Worm (Caenorhabditis elegans): Measurements from ENCODE around the gene cyp-37A1.
A peak's percentile ranks its signal among the peaks of the same experiment; 100 is the strongest.

The cyp-37A1 gene

ce11 chrII:14049097-14049496, 32.3 kb upstream of the cyp-37A1 start:
- TF ChIP-seq elt-1 (tag; optimal IDR thresholded peaks at IDR 0.05; ENCODE audit: borderline replicate concordance, insufficient read depth) = peak; percentile 30
- peak; percentile 65 for TF ChIP-seq unc-120 (tag; optimal IDR thresholded peaks at IDR 0.05; ENCODE audit: poor library complexity, severe bottlenecking)
- TF ChIP-seq hlh-1 (tag; optimal IDR thresholded peaks at IDR 0.05) = peak; percentile 90
- TF ChIP-seq ham-2 (GFP tag; optimal IDR thresholded peaks at IDR 0.05) = peak; percentile 30
- TF ChIP-seq mep-1 (tag; optimal IDR thresholded peaks at IDR 0.05) = no peak
- TF ChIP-seq unc-62 (GFP tag; optimal IDR thresholded peaks at IDR 0.05) = peak; percentile 68
- TF ChIP-seq ceh-43 (GFP tag; optimal IDR thresholded peaks at IDR 0.05) = no peak

ce11 chrII:14046491-14046890, 29.7 kb upstream of the cyp-37A1 start:
- TF ChIP-seq hlh-1 (tag; optimal IDR thresholded peaks at IDR 0.05) = peak; percentile 5
- no peak for TF ChIP-seq zip-8 (tag; optimal IDR thresholded peaks at IDR 0.05)
- peak; percentile 33 for TF ChIP-seq blmp-1 (tag; optimal IDR thresholded peaks at IDR 0.05)

ce11 chrII:14045934-14046470, 29.2 kb upstream of the cyp-37A1 start:
- TF ChIP-seq mls-2 (tag; optimal IDR thresholded peaks at IDR 0.05) = no peak

ce11 chrII:14045235-14045634, 28.5 kb upstream of the cyp-37A1 start:
- TF ChIP-seq blmp-1 (tag; optimal IDR thresholded peaks at IDR 0.05) (no peak), elt-3 (tag; optimal IDR thresholded peaks at IDR 0.05) (no peak), lin-32 (GFP tag; optimal IDR thresholded peaks at IDR 0.05) (no peak), flh-1 (GFP tag; optimal IDR thresholded peaks at IDR 0.05) (no peak), nhr-12 (tag; optimal IDR thresholded peaks at IDR 0.05) (no peak), nhr-28 (tag; optimal IDR thresholded peaks at IDR 0.05) (no peak), lsy-2 (tag; optimal IDR thresholded peaks at IDR 0.05) (no peak), mep-1 (tag; optimal IDR thresholded peaks at IDR 0.05) (no peak), tbx-8 (GFP tag; optimal IDR thresholded peaks at IDR 0.05) (no peak), ham-2 (GFP tag; optimal IDR thresholded peaks at IDR 0.05) (no peak), lin-13 (tag; optimal IDR thresholded peaks at IDR 0.05) (no peak), ztf-11 (tag; optimal IDR thresholded peaks at IDR 0.05) (no peak), sem-2 (GFP tag; optimal IDR thresholded peaks at IDR 0.05) (no peak)

- no peak for TF ChIP-seq ceh-43 (GFP tag; optimal IDR thresholded peaks at IDR 0.05)
- peak; percentile 3 for TF ChIP-seq unc-120 (tag; optimal IDR thresholded peaks at IDR 0.05; ENCODE audit: poor library complexity, severe bottlenecking)
- no peak for TF ChIP-seq elt-3 (tag; optimal IDR thresholded peaks at IDR 0.05)
- no peak for TF ChIP-seq ztf-11 (tag; optimal IDR thresholded peaks at IDR 0.05)
These were observed 27.4 kb upstream of the cyp-37A1 start for ce11 chrII:14044199-14044598.

ce11 chrII:14042836-14043604, 26.3 kb upstream of the cyp-37A1 start:
- TF ChIP-seq cnd-1 (tag; optimal IDR thresholded peaks at IDR 0.05) (peak; percentile 24), ces-1 (GFP tag; optimal IDR thresholded peaks at IDR 0.05) (peak; percentile 8), elt-1 (tag; optimal IDR thresholded peaks at IDR 0.05; ENCODE audit: borderline replicate concordance, insufficient read depth) (peak; percentile 67), pha-4 (tag; optimal IDR thresholded peaks at IDR 0.05) (peak; percentile 61), unc-120 (tag; optimal IDR thresholded peaks at IDR 0.05; ENCODE audit: poor library complexity, severe bottlenecking) (no peak), ceh-43 (GFP tag; optimal IDR thresholded peaks at IDR 0.05) (no peak), M03D4.4 (tag; optimal IDR thresholded peaks at IDR 0.05) (no peak), hlh-1 (tag; optimal IDR thresholded peaks at IDR 0.05) (no peak), lin-32 (GFP tag; optimal IDR thresholded peaks at IDR 0.05) (no peak), ztf-11 (tag; optimal IDR thresholded peaks at IDR 0.05) (no peak), nhr-2 (tag; optimal IDR thresholded peaks at IDR 0.05) (peak; percentile 93), unc-39 (tag; optimal IDR thresholded peaks at IDR 0.05) (peak; percentile 20), mls-2 (tag; optimal IDR thresholded peaks at IDR 0.05) (peak; percentile 1), sptf-1 (tag; optimal IDR thresholded peaks at IDR 0.05) (no peak)

All from whole organism, mixed stage, embryonic.